Worm (Caenorhabditis elegans) whole organism, mixed stage, embryonic: ENCODE data around the gene K10D11.4.

Source experiments
- M03D4.4 ChIP-seq: sonication (generic microtip); optimal IDR thresholded peaks from 2 replicates; lab custom pipeline; 2017; ENCODE audit warnings: mild to moderate bottlenecking, missing genetic modification characterization, missing compliant biosample characterization
- bed-3 ChIP-seq: fragments of 200-800 bp; sonication (Bioruptor generic); optimal IDR thresholded peaks from 3 replicates; lab custom pipeline; 2018; ENCODE audit warnings: mild to moderate bottlenecking, missing genetic modification characterization, moderate library complexity, missing compliant biosample characterization
- ceh-39 ChIP-seq: fragments of 150-350 bp; optimal IDR thresholded peaks from 2 replicates; lab custom pipeline; 2014; ENCODE audit warnings: missing biosample characterization, missing genetic modification characterization
- ceh-43 ChIP-seq: fragments of 200-800 bp; sonication (Bioruptor generic); optimal IDR thresholded peaks from 2 replicates; lab custom pipeline; 2018; ENCODE audit warnings: mild to moderate bottlenecking, missing genetic modification characterization, moderate library complexity, missing compliant biosample characterization
- ceh-83 ChIP-seq: fragments of 200-800 bp; sonication (Bioruptor generic); optimal IDR thresholded peaks from 2 replicates; lab custom pipeline; 2018; ENCODE audit warnings: mild to moderate bottlenecking, missing genetic modification characterization, missing compliant biosample characterization
- ces-1 ChIP-seq: fragments of 150-350 bp; optimal IDR thresholded peaks from 2 replicates; lab custom pipeline; 2014; ENCODE audit warnings: missing biosample characterization, missing genetic modification reagents, missing genetic modification characterization
- cnd-1 ChIP-seq: fragments of 200-800 bp; sonication (Bioruptor generic); optimal IDR thresholded peaks from 2 replicates; lab custom pipeline; 2018; ENCODE audit warnings: mild to moderate bottlenecking, missing genetic modification characterization, missing compliant biosample characterization
- drap-1 ChIP-seq: fragments of 200-800 bp; sonication (Bioruptor generic); optimal IDR thresholded peaks from 3 replicates; lab custom pipeline; 2018; ENCODE audit warnings: mild to moderate bottlenecking, missing genetic modification characterization, missing compliant biosample characterization
- elt-1 ChIP-seq: sonication (generic microtip); optimal IDR thresholded peaks from 2 replicates; lab custom pipeline; 2017; ENCODE audit warnings: missing genetic modification characterization, mild to moderate bottlenecking, missing compliant biosample characterization, antibody characterized with exemption, moderate library complexity, borderline replicate concordance; ENCODE audit not compliant: insufficient read depth
- elt-3 ChIP-seq: fragments of 150-350 bp; optimal IDR thresholded peaks from 2 replicates; lab custom pipeline; 2014; ENCODE audit warnings: missing biosample characterization, missing genetic modification characterization
- flh-1 ChIP-seq: fragments of 200-800 bp; sonication (Bioruptor generic); optimal IDR thresholded peaks from 2 replicates; lab custom pipeline; 2018; ENCODE audit warnings: mild to moderate bottlenecking, missing genetic modification characterization, moderate library complexity, missing compliant biosample characterization
- ham-2 ChIP-seq: fragments of 200-800 bp; sonication (Bioruptor generic); optimal IDR thresholded peaks from 2 replicates; lab custom pipeline; 2018; ENCODE audit warnings: mild to moderate bottlenecking, missing genetic modification characterization, missing compliant biosample characterization
- hlh-1 ChIP-seq: fragments of 150-350 bp; optimal IDR thresholded peaks from 2 replicates; lab custom pipeline; 2014; ENCODE audit warnings: missing biosample characterization, missing genetic modification reagents, missing genetic modification characterization
- lin-13 ChIP-seq: fragments of 150-350 bp; optimal IDR thresholded peaks from 2 replicates; lab custom pipeline; 2014; ENCODE audit warnings: missing biosample characterization, missing genetic modification characterization
- lin-32 ChIP-seq: fragments of 200-800 bp; sonication (Bioruptor generic); optimal IDR thresholded peaks from 2 replicates; lab custom pipeline; 2018; ENCODE audit warnings: mild to moderate bottlenecking, missing genetic modification characterization, missing compliant biosample characterization
- mab-5 ChIP-seq: fragments of 150-350 bp; optimal IDR thresholded peaks from 2 replicates; lab custom pipeline; 2014; ENCODE audit warnings: missing biosample characterization, missing genetic modification characterization
- mep-1 ChIP-seq: fragments of 150-350 bp; optimal IDR thresholded peaks from 2 replicates; lab custom pipeline; 2017; ENCODE audit warnings: missing biosample characterization, missing genetic modification reagents, missing genetic modification characterization, inconsistent platforms
- mls-2 ChIP-seq: sonication (generic microtip); optimal IDR thresholded peaks from 2 replicates; lab custom pipeline; 2016; ENCODE audit warnings: mild to moderate bottlenecking, missing genetic modification characterization, moderate library complexity, missing compliant biosample characterization
- nhr-12 ChIP-seq: fragments of 150-350 bp; optimal IDR thresholded peaks from 2 replicates; lab custom pipeline; 2014; ENCODE audit warnings: missing biosample characterization, missing genetic modification characterization
- nhr-2 ChIP-seq: fragments of 150-350 bp; optimal IDR thresholded peaks from 2 replicates; lab custom pipeline; 2014; ENCODE audit warnings: missing biosample characterization, missing genetic modification characterization
- nhr-28 ChIP-seq: fragments of 150-350 bp; optimal IDR thresholded peaks from 2 replicates; lab custom pipeline; 2014; ENCODE audit warnings: missing biosample characterization, missing genetic modification characterization
- nhr-76 ChIP-seq: sonication (generic microtip); optimal IDR thresholded peaks from 2 replicates; lab custom pipeline; 2017; ENCODE audit warnings: missing biosample characterization, missing genetic modification characterization
- pha-4 ChIP-seq: fragments of 150-350 bp; optimal IDR thresholded peaks from 2 replicates; lab custom pipeline; 2018; ENCODE audit warnings: missing biosample characterization, missing genetic modification reagents, missing genetic modification characterization
- sem-2 ChIP-seq: fragments of 200-800 bp; sonication (Bioruptor generic); optimal IDR thresholded peaks from 2 replicates; lab custom pipeline; 2018; ENCODE audit warnings: mild to moderate bottlenecking, missing genetic modification characterization, missing compliant biosample characterization
- snpc-4 ChIP-seq: fragments of 150-350 bp; optimal IDR thresholded peaks from 2 replicates; lab custom pipeline; 2014; ENCODE audit warnings: missing biosample characterization, missing genetic modification characterization
- sptf-1 ChIP-seq: sonication (generic microtip); optimal IDR thresholded peaks from 2 replicates; lab custom pipeline; 2017; ENCODE audit warnings: mild to moderate bottlenecking, missing genetic modification characterization, moderate library complexity, missing compliant biosample characterization
- tbx-8 ChIP-seq: fragments of 200-800 bp; sonication (Bioruptor generic); optimal IDR thresholded peaks from 2 replicates; lab custom pipeline; 2018; ENCODE audit warnings: mild to moderate bottlenecking, missing genetic modification characterization, moderate library complexity, missing compliant biosample characterization
- unc-120 ChIP-seq: sonication (generic microtip); optimal IDR thresholded peaks from 2 replicates; lab custom pipeline; 2017; ENCODE audit warnings: missing genetic modification characterization, missing compliant biosample characterization; ENCODE audit not compliant: poor library complexity, severe bottlenecking
- unc-62 ChIP-seq: fragments of 150-350 bp; optimal IDR thresholded peaks from 2 replicates; lab custom pipeline; 2014; ENCODE audit warnings: missing biosample characterization, missing genetic modification reagents, missing genetic modification characterization
- zip-8 ChIP-seq: fragments of 150-350 bp; optimal IDR thresholded peaks from 2 replicates; lab custom pipeline; 2014; ENCODE audit warnings: missing biosample characterization, missing genetic modification characterization
- ztf-11 ChIP-seq: fragments of 150-350 bp; optimal IDR thresholded peaks from 2 replicates; lab custom pipeline; 2014; ENCODE audit warnings: missing biosample characterization, missing genetic modification characterization

Gene K10D11.4

DNA sequence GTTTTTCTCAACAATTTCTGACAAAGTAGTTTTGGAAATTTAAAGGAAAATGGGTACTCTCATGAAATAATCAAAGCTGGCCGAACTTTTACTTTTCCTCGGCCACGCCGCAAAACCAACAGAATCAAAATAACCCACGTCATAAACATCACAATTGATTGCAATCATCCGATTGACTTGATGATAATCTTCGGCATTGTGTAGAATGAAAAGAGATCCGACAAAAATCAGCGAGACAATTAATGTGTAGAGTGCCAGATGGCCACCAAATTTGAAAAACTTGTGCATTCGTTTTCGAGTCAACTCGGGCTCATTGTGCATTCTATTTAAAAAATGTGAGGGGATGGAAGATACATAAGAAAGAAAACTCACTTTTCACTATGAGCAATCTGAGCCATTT lies 42.6 kb upstream of the K10D11.4 start (continued):
- TF ChIP-seq hlh-1: no peak
- TF ChIP-seq, all 35 proteins: peak for 4

- TF ChIP-seq cnd-1 (tag; lab: Kevin White, UChicago): no peak
- TF ChIP-seq lin-13: no peak
- no peak for TF ChIP-seq ceh-43 (GFP tag; lab: Kevin White, UChicago)
- no peak for TF ChIP-seq ztf-11 (tag; lab: Kevin White, UChicago)
- no peak for TF ChIP-seq bed-3 (GFP tag; lab: Kevin White, UChicago)
- no peak for TF ChIP-seq unc-120 (tag; lab: Kevin White, UChicago)
- no peak for TF ChIP-seq snpc-4 (tag; lab: Kevin White, UChicago)
- TF ChIP-seq ces-1 (GFP tag; lab: Kevin White, UChicago): no peak
- no peak for TF ChIP-seq mep-1
- TF ChIP-seq mab-5 (tag; lab: Kevin White, UChicago): no peak
These were observed 41.0 kb upstream of the K10D11.4 start for ce11 chrIV:13035302-13035701.

DNA sequence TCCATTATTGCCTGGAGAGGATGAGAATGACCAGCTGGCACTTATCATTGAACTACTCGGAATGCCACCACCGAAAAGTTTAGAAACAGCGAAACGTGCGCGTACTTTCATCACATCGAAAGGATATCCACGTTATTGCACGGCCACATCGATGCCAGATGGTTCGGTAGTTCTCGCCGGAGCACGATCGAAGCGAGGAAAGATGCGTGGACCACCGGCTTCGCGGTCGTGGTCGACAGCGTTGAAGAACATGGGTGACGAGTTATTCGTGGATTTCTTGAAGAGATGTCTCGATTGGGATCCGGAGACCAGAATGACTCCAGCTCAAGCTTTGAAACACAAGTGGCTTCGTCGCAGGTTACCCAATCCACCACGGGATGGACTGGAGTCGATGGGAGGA lies 39.2 kb upstream of the K10D11.4 start:
- TF ChIP-seq unc-62 (no peak), mab-5 (tag; lab: Kevin White, UChicago) (no peak), pha-4 (tag; lab: Kevin White, UChicago) (no peak), lin-32 (GFP tag; lab: Kevin White, UChicago) (peak; percentile 12)

DNA sequence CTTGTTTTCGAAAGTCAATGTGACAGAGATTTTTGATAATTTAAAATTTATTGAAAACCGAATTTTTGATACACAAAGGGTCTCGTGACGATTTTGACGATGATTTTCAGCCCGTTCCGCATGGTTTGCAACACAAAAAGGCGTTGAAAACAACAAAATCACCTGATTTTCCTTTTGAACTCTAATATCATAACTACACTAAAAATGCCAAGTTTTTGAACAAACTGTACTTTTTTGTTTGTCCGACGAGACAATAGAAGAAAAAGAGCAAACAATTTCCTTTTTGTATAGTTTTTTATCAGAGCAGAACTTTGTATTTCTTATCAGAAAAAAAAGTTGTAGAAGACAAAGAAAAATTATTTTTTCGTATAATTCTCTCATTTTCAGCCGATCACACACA lies 37.9 kb upstream of the K10D11.4 start:
- no peak for TF ChIP-seq sem-2 (GFP tag; lab: Kevin White, UChicago)
- no peak for TF ChIP-seq lin-32 (GFP tag; lab: Kevin White, UChicago)
- no peak for TF ChIP-seq cnd-1 (tag; lab: Kevin White, UChicago)
- TF ChIP-seq nhr-28: no peak
- no peak for TF ChIP-seq nhr-2 (tag; lab: Kevin White, UChicago)
- no peak for TF ChIP-seq mls-2 (tag; lab: Kevin White, UChicago)
- TF ChIP-seq nhr-76: no peak
- no peak for TF ChIP-seq hlh-1
- no peak for TF ChIP-seq drap-1 (GFP tag; lab: Kevin White, UChicago)
- no peak for TF ChIP-seq lin-13

- TF ChIP-seq snpc-4 (tag; lab: Kevin White, UChicago) (no peak), unc-62 (no peak), cnd-1 (tag; lab: Kevin White, UChicago) (peak; percentile 56), sem-2 (GFP tag; lab: Kevin White, UChicago) (peak; percentile 4), hlh-1 (peak; percentile 64), tbx-8 (GFP tag; lab: Kevin White, UChicago) (no peak), ztf-11 (tag; lab: Kevin White, UChicago) (no peak)
These were observed 36.4 kb upstream of the K10D11.4 start for ce11 chrIV:13030467-13031299.

DNA sequence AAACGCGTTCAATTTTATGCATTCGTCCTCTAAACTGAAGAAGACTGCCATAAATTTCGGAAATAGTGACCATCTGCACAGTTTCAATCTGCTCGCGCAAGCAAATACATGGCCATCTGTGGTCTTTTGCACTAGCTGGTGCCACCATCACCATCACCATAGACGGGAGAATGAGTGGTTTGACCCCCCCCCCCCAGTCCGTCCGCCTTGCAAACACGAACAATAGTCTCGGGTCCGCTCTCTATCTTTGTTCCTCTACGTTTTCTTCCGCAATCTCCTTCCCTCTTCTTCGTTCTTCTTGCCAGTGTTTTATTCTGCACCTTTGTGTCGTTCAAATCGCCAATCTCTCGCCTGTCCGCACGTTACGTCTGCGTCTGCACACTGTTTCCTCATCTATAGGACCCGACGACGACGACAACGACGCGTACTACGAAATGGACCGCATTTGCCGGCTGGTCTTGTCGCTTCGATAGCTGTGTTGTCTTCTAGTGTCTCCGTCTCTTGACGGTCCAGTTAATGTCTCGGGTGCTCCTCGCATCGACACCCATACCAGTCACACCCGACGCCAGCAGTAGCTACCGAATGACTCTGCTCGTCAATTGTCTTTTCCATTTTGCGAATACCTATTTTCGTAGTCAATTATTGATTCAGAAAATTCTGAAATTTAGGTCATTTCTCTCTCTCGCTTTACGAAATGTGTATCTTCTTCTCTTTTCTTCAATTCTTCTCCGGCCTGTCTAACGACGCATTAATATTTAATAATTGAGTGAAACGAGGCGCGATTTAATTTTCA lies 35.6 kb upstream of the K10D11.4 start:
- TF ChIP-seq ham-2: peak; percentile 60
- TF ChIP-seq sptf-1: peak; percentile 45
- TF ChIP-seq hlh-1: peak; percentile 18
- peak; percentile 50 for TF ChIP-seq unc-62
- TF ChIP-seq M03D4.4 (tag; lab: Kevin White, UChicago): peak; percentile 9
- TF ChIP-seq drap-1 (GFP tag; lab: Kevin White, UChicago): peak; percentile 40
- no peak for TF ChIP-seq mep-1
- peak; percentile 46 for TF ChIP-seq mls-2 (tag; lab: Kevin White, UChicago)
- TF ChIP-seq zip-8: no peak
- TF ChIP-seq unc-120 (tag; lab: Kevin White, UChicago): peak; percentile 48
- TF ChIP-seq cnd-1 (tag; lab: Kevin White, UChicago): peak; percentile 93
- no peak for TF ChIP-seq elt-1
- no peak for TF ChIP-seq elt-3 (tag; lab: Kevin White, UChicago)
- peak; percentile 46 for TF ChIP-seq ces-1 (GFP tag; lab: Kevin White, UChicago)
- peak; percentile 1 for TF ChIP-seq ceh-39
- TF ChIP-seq snpc-4 (tag; lab: Kevin White, UChicago): no peak
- TF ChIP-seq nhr-12: peak; percentile 43
- no peak for TF ChIP-seq nhr-28
- TF ChIP-seq lin-32 (GFP tag; lab: Kevin White, UChicago): peak; percentile 73
- TF ChIP-seq mab-5 (tag; lab: Kevin White, UChicago): no peak
- TF ChIP-seq lin-13: peak; percentile 22
- TF ChIP-seq nhr-2 (tag; lab: Kevin White, UChicago): peak; percentile 20
- TF ChIP-seq ceh-83 (GFP tag; lab: Kevin White, UChicago): peak; percentile 60
- TF ChIP-seq flh-1 (GFP tag; lab: Kevin White, UChicago): no peak
